Worm (Caenorhabditis elegans): Measurements from ENCODE around the gene Y47D3B.12.

- TF ChIP-seq unc-62 (GFP tag; optimal IDR thresholded peaks at IDR 0.05 in 1 of 2) (no peak), unc-62 (tag; optimal IDR thresholded peaks at IDR 0.05) (no peak), ama-1 (optimal IDR thresholded peaks at IDR 0.05) (no peak), ceh-82 (tag; optimal IDR thresholded peaks at IDR 0.05) (no peak), ceh-44 (GFP tag; IDR thresholded peaks at IDR 0.05) (no peak), egl-27 (tag; optimal IDR thresholded peaks at IDR 0.05) (no peak), Y105C5A.15 (GFP tag; IDR thresholded peaks at IDR 0.05) (no peak), lir-3 (tag; optimal IDR thresholded peaks at IDR 0.05) (no peak), F44E2.7 (GFP tag; IDR thresholded peaks at IDR 0.05) (no peak), skn-1 (tag; optimal IDR thresholded peaks at IDR 0.05) (no peak), fos-1 (tag; optimal IDR thresholded peaks at IDR 0.05) (no peak), nhr-25 (tag; optimal IDR thresholded peaks at IDR 0.05; ENCODE audit: borderline replicate concordance, insufficient read depth) (no peak), ceh-28 (tag; optimal IDR thresholded peaks at IDR 0.05) (no peak)
These were observed 40.7 kb downstream of the Y47D3B.12 start for ce11 chrIII:11443408-11443994.

Measured in whole organism, L4 larva.